Worm (Caenorhabditis elegans): ENCODE data around the gene C34H4.2.

The C34H4.2 gene

DNA sequence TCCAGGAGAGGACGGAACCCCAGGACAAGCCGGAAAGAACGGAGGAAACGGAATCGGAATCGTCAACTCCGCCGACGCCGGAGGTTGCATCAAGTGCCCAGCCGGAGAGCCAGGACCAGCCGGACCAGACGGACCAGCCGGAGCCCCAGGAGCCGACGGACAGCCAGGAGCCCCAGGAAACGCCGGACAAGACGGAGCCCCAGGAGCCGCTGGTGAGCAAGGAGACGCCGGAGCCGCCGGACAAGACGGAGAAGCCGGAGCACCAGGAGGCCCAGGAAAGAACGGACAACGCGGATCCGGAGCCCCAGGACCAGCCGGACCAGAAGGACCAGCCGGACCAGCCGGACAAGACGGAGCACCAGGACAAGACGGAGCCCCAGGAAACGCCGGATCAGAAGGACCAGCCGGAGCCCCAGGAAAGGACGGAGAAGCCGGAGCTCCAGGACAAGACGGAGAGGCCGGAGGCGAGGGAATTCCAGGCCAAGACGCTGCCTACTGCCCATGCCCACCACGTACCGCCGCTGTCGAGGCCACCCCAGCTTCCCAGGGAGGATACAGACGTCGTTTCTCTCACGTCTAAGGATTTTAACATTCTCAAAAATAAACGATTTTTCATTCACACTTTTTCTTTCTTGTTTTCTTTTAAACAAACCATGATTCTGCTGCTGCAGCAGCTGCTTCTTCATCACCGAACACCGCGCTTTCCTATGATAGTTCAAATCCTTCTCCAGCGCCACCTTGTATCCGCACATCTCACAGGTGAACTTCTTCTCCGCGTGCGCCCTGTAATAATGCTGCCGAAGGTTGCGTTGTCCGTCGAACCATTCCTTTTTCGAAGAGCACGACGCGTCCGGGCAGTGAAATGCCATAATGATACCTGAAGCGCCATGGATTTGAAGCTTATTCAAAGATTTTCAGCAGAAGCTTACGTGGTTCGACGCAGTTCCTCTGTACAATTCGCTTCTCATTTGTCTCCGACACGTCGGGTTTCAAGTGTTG lies 4.2 kb upstream of the C34H4.2 start:
- TF ChIP-seq nfya-1 (tag; optimal IDR thresholded peaks at IDR 0.05; ENCODE audit: insufficient read depth) = peak; percentile 1
- peak; percentile 65 for TF ChIP-seq nhr-25 (tag; optimal IDR thresholded peaks at IDR 0.05)
- no peak for TF ChIP-seq ceh-28 (tag; optimal IDR thresholded peaks at IDR 0.05)
- peak; percentile 86 for TF ChIP-seq ama-1 (optimal IDR thresholded peaks at IDR 0.05)

DNA sequence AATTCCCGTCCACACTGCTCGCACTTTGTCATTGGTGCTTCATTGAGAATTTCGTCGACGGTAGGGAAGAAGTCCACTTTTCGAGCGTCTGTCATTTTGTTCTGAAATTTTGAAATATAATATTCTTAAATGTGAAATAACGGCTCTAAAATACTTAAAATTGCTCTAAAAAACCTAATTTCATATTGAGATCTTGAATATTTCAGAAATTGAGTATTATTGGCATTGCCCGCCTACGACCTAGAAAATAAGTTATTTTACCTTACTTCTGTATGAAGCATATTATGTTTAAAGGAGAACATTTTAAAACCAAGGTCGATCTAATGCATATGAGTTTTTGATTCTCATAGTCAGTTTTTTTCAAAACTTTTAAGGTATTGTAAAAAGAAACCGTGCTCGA lies 3.4 kb upstream of the C34H4.2 start, which contains the start of gene C34H4.5:
Gene C34H4.5, minus strand, starts transcription at position 101 of the 400 bp plus-strand sequence.
- TF ChIP-seq lin-15B (tag; optimal IDR thresholded peaks at IDR 0.05) (no peak), daf-12 (tag; optimal IDR thresholded peaks at IDR 0.05) (no peak), ceh-9 (tag; optimal IDR thresholded peaks at IDR 0.05) (no peak), egl-5 (tag; optimal IDR thresholded peaks at IDR 0.05) (no peak), sea-2 (GFP tag; optimal IDR thresholded peaks at IDR 0.05) (no peak), ama-1 (optimal IDR thresholded peaks at IDR 0.05) (no peak), ceh-82 (tag; optimal IDR thresholded peaks at IDR 0.05) (no peak), nhr-77 (tag; optimal IDR thresholded peaks at IDR 0.05) (no peak), R02D3.7 (tag; optimal IDR thresholded peaks at IDR 0.05) (no peak), fkh-2 (tag; optimal IDR thresholded peaks at IDR 0.05) (no peak)

DNA sequence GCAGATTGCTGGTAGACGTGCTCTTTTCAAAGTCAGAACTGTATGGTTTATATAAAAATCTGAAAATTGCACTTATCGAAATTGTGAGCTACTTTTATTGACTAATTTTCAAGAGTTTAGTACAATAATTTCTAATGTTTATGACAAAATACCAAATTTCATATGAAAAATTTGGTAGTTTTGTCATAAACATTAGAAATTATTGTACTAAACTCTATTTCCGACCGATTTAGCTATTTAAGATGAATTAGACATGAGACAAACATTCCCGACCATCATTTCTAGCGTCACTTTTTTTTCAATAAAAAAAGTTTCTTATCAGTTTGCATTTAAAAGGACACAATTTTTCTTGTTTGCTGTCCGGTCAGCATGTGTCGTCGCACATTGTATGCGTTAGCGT lies 3.0 kb upstream of the C34H4.2 start, which contains the start of gene tag-244:
Gene tag-244, plus strand, starts transcription at position 301 of the 400 bp plus-strand sequence.
- TF ChIP-seq elt-1 (tag; optimal IDR thresholded peaks at IDR 0.05) (no peak), elt-2 (tag; optimal IDR thresholded peaks at IDR 0.05) (peak; percentile 19)

DNA sequence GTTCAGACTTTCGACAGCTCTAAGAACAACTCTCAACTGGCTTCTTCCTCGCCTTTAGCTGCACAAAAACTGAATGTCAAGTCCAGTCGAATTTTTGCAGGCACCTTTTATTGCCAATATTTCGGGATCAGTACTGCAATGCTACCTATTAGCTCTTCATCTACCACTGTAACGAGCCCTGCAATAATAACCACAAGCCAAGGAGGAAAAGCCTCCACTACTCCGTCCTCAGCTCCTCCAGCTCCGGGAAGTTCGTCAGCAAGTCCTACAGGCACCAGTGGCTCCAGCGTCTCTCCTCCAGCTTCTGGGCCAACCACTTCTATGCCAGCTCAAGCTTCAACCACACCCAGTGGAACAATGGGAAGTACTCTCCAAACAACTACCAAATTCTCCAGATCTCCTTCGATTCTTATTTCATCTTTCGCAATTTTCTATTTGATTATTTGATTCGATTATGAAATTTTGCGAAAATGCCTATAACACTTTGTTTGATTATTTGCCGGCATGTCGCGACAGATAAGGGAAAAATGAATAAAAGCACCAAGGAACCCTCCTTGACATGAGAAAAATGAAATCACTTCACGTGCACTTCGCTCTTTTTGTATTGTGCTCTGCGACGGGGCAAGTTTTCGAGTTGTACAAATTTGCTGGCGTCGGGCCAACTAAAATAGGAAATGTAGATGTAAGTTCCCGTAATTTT lies 1.6 kb downstream of the C34H4.2 start, which contains the start of gene C34H4.1:
Gene C34H4.1, plus strand, starts transcription at position 559 of the 700 bp plus-strand sequence.
- TF ChIP-seq egl-27 (tag; optimal IDR thresholded peaks at IDR 0.05) (no peak), lsy-12 (tag; optimal IDR thresholded peaks at IDR 0.05) (no peak), nhr-76 (tag; optimal IDR thresholded peaks at IDR 0.05) (no peak), fkh-10 (GFP tag; optimal IDR thresholded peaks at IDR 0.05) (no peak), nhr-28 (tag; optimal IDR thresholded peaks at IDR 0.05) (no peak), nhr-25 (tag; optimal IDR thresholded peaks at IDR 0.05) (no peak), ceh-28 (tag; optimal IDR thresholded peaks at IDR 0.05) (no peak), R02D3.7 (tag; optimal IDR thresholded peaks at IDR 0.05) (no peak), pqm-1 (tag; optimal IDR thresholded peaks at IDR 0.05) (peak; percentile 46), nhr-11 (tag; optimal IDR thresholded peaks at IDR 0.05) (no peak), elt-2 (tag; optimal IDR thresholded peaks at IDR 0.05) (peak; percentile 56), fos-1 (tag; optimal IDR thresholded peaks at IDR 0.05) (no peak), nhr-23 (tag; optimal IDR thresholded peaks at IDR 0.05) (no peak), pha-4 (tag; optimal IDR thresholded peaks at IDR 0.05) (no peak), egl-5 (tag; optimal IDR thresholded peaks at IDR 0.05) (no peak), sea-2 (GFP tag; optimal IDR thresholded peaks at IDR 0.05) (no peak), nhr-12 (tag; optimal IDR thresholded peaks at IDR 0.05) (no peak)

DNA sequence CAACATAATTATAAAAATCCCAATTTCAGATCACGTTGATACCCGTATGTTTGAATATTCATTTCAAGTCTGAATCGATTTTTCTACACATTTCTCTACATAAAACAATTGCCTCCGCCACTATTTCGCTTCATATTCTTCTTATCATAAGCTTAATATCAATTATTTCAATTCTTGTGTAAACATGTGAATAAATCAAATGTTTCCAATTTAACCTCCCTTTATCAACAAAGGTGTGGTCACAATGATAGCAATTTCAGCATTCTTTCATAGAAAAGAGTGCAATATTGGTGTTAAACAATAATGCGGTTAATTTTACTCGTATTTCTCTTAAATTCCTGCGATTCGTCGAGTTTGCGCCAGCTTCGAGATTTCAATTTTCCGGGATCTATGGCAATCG lies 6.4 kb downstream of the C34H4.2 start, which contains the start of gene Y41D4B.17:
Gene Y41D4B.17, plus strand, starts transcription at position 174 of the 400 bp plus-strand sequence.
- no peak for TF ChIP-seq nhr-77 (tag; optimal IDR thresholded peaks at IDR 0.05)
- no peak for TF ChIP-seq elt-1 (tag; optimal IDR thresholded peaks at IDR 0.05)
- TF ChIP-seq ceh-82 (tag; optimal IDR thresholded peaks at IDR 0.05) = no peak
- TF ChIP-seq fkh-2 (tag; optimal IDR thresholded peaks at IDR 0.05) = no peak
- TF ChIP-seq elt-3 (tag; optimal IDR thresholded peaks at IDR 0.05) = no peak
- no peak for TF ChIP-seq zag-1 (tag; optimal IDR thresholded peaks at IDR 0.05)
- TF ChIP-seq pqm-1 (tag; optimal IDR thresholded peaks at IDR 0.05) = peak; percentile 28
- peak; percentile 39 for TF ChIP-seq pha-4 (tag; optimal IDR thresholded peaks at IDR 0.05)
- no peak for TF ChIP-seq nhr-23 (tag; optimal IDR thresholded peaks at IDR 0.05)
- no peak for TF ChIP-seq lin-15B (tag; optimal IDR thresholded peaks at IDR 0.05)
- peak; percentile 68 for TF ChIP-seq elt-2 (tag; optimal IDR thresholded peaks at IDR 0.05)
- no peak for TF ChIP-seq hmg-11 (tag; optimal IDR thresholded peaks at IDR 0.05)

All from whole organism, L3 larva.